Worm (Caenorhabditis elegans) whole organism, L4 larva: ENCODE measurements around the gene rab-6.2.

Experiments
- F10B5.3 ChIP-seq: sonication (generic microtip); optimal IDR thresholded peaks from 2 replicates; lab custom pipeline; 2016; ENCODE audit warnings: mild to moderate bottlenecking, missing genetic modification characterization, missing compliant biosample characterization
- F26F4.8 ChIP-seq: fragments of 200-800 bp; sonication (Bioruptor generic); conservative IDR thresholded peaks from 2 replicates; pipeline ENCODE4 v1.3.6; 2022; ENCODE audit warnings: missing genetic modification characterization, missing compliant biosample characterization
- F37D6.2 ChIP-seq: sonication (generic microtip); optimal IDR thresholded peaks from 2 replicates; lab custom pipeline; 2016; ENCODE audit warnings: mild to moderate bottlenecking, missing genetic modification characterization, missing compliant biosample characterization
- T26A8.4 ChIP-seq: fragments of 200-800 bp; sonication (Bioruptor generic); IDR thresholded peaks from 2 replicates; pipeline ENCODE4 v1.3.6; 2022; ENCODE audit warnings: missing genetic modification characterization, missing compliant biosample characterization
- aha-1 ChIP-seq: fragments of 150-350 bp; peaks from one replicate; lab custom pipeline; 2014; ENCODE audit warnings: missing biosample characterization, missing genetic modification characterization
- arid-1 ChIP-seq: fragments of 200-800 bp; sonication (Bioruptor generic); conservative IDR thresholded peaks from 2 replicates; pipeline ENCODE4 v1.3.6; 2022; ENCODE audit warnings: missing genetic modification reagents, missing genetic modification characterization, missing compliant biosample characterization
- ceh-28 ChIP-seq: fragments of 150-350 bp; optimal IDR thresholded peaks from 2 replicates; lab custom pipeline; 2014; ENCODE audit warnings: missing biosample characterization, missing genetic modification reagents, missing genetic modification characterization
- ceh-62 ChIP-seq: sonication (generic microtip); optimal IDR thresholded peaks from 2 replicates; lab custom pipeline; 2017; ENCODE audit warnings: missing biosample characterization, missing genetic modification characterization
- cey-2 ChIP-seq: sonication (generic microtip); optimal IDR thresholded peaks from 3 replicates; lab custom pipeline; 2017; ENCODE audit warnings: missing genetic modification characterization, mild to moderate bottlenecking, missing compliant biosample characterization, antibody characterized with exemption, borderline replicate concordance; ENCODE audit not compliant: insufficient read depth
- daf-16 ChIP-seq, 3 experiments: sonication (generic microtip); optimal IDR thresholded peaks; 2 replicates each; lab custom pipeline; 2016 to 2017; ENCODE audit warnings: missing genetic modification characterization in 3 of 3, missing genetic modification reagents in 3 of 3, mild to moderate bottlenecking in 2 of 3, missing compliant biosample characterization in 2 of 3, missing biosample characterization in 1 of 3, moderate library complexity in 1 of 3
- dpl-1 ChIP-seq: fragments of 150-350 bp; optimal IDR thresholded peaks from 2 replicates; lab custom pipeline; 2014; ENCODE audit warnings: missing biosample characterization, missing genetic modification reagents, missing genetic modification characterization
- dve-1 ChIP-seq: sonication (generic microtip); optimal IDR thresholded peaks from 2 replicates; lab custom pipeline; 2017; ENCODE audit warnings: antibody characterized with exemption, mild to moderate bottlenecking, missing genetic modification characterization, missing compliant biosample characterization; ENCODE audit not compliant: insufficient read depth
- egl-43 ChIP-seq: fragments of 200-800 bp; sonication (Bioruptor generic); IDR thresholded peaks from 2 replicates; pipeline ENCODE4 v1.3.6; 2022; ENCODE audit warnings: missing genetic modification reagents, missing genetic modification characterization, missing compliant biosample characterization
- hlh-11 ChIP-seq: fragments of 200-800 bp; sonication (Bioruptor generic); optimal IDR thresholded peaks from 2 replicates; lab custom pipeline; 2018; ENCODE audit warnings: mild to moderate bottlenecking, missing genetic modification characterization, missing compliant biosample characterization
- hlh-30 ChIP-seq: sonication (generic microtip); optimal IDR thresholded peaks from 2 replicates; lab custom pipeline; 2017; ENCODE audit warnings: antibody characterized with exemption, mild to moderate bottlenecking, missing genetic modification characterization, missing compliant biosample characterization; ENCODE audit not compliant: insufficient read depth
- lsy-2 ChIP-seq, 2 experiments: fragments of 150-350 bp in 1 of 2; sonication (generic microtip) in 1 of 2; optimal IDR thresholded peaks; 2 replicates each; lab custom pipeline; 2014 to 2017; ENCODE audit warnings: missing biosample characterization in 2 of 2, missing genetic modification characterization in 2 of 2
- mdl-1 ChIP-seq, 2 experiments: fragments of 150-350 bp in 1 of 2; sonication (generic microtip) in 1 of 2; optimal IDR thresholded peaks; 2 replicates each; lab custom pipeline; 2014 to 2017; ENCODE audit warnings: missing biosample characterization in 2 of 2, missing genetic modification characterization in 2 of 2
- mes-2 ChIP-seq: sonication (generic microtip); optimal IDR thresholded peaks from 2 replicates; lab custom pipeline; 2016; ENCODE audit warnings: missing genotype, mild to moderate bottlenecking, missing genetic modification characterization, missing compliant biosample characterization; ENCODE audit not compliant: poor library complexity, severe bottlenecking
- mxl-2 ChIP-seq: fragments of 200-800 bp; sonication (Bioruptor generic); conservative IDR thresholded peaks from 2 replicates; pipeline ENCODE4 v1.3.6; 2022; ENCODE audit warnings: missing genetic modification reagents, missing genetic modification characterization, missing compliant biosample characterization
- mxl-3 ChIP-seq: fragments of 200-800 bp; sonication (Bioruptor generic); optimal IDR thresholded peaks from 2 replicates; lab custom pipeline; 2018; ENCODE audit warnings: mild to moderate bottlenecking, missing genetic modification characterization, missing compliant biosample characterization
- nhr-102 ChIP-seq: sonication (generic microtip); optimal IDR thresholded peaks from 2 replicates; lab custom pipeline; 2016; ENCODE audit warnings: mild to moderate bottlenecking, missing genetic modification characterization, moderate library complexity, missing compliant biosample characterization
- nhr-25 ChIP-seq: sonication (generic microtip); optimal IDR thresholded peaks from 2 replicates; lab custom pipeline; 2017; ENCODE audit warnings: missing genetic modification characterization, mild to moderate bottlenecking, missing compliant biosample characterization, antibody characterized with exemption, moderate library complexity, borderline replicate concordance; ENCODE audit not compliant: insufficient read depth
- nhr-28 ChIP-seq: fragments of 150-350 bp; optimal IDR thresholded peaks from 2 replicates; lab custom pipeline; 2014; ENCODE audit warnings: missing biosample characterization, missing genetic modification characterization
- pha-4 ChIP-seq, 2 experiments: fragments of 150-350 bp in 1 of 2; fragments of 200-800 bp in 1 of 2; sonication (Bioruptor generic) in 1 of 2; IDR thresholded peaks in 1 of 2; optimal IDR thresholded peaks in 1 of 2; 2 replicates each; pipeline versions ENCODE4 v1.3.6 to Lab custom; 2014 to 2022; ENCODE audit warnings: missing genetic modification characterization in 2 of 2, missing genetic modification reagents in 2 of 2, missing biosample characterization in 1 of 2, missing compliant biosample characterization in 1 of 2
- pqm-1 ChIP-seq: sonication (generic microtip); optimal IDR thresholded peaks from 2 replicates; lab custom pipeline; 2017; ENCODE audit warnings: missing biosample characterization, missing genetic modification characterization
- saeg-2 ChIP-seq: fragments of 200-800 bp; sonication (Bioruptor generic); IDR thresholded peaks from 2 replicates; pipeline ENCODE4 v1.3.6; 2022; ENCODE audit warnings: missing genetic modification reagents, missing genetic modification characterization, missing compliant biosample characterization
- snpc-1.2 ChIP-seq: fragments of 200-800 bp; sonication (Bioruptor generic); IDR thresholded peaks from 2 replicates; pipeline ENCODE4 v1.3.6; 2022; ENCODE audit warnings: missing genetic modification reagents, missing genetic modification characterization, missing compliant biosample characterization
- unc-62 ChIP-seq, 3 experiments: fragments of 150-350 bp in 1 of 3; sonication (generic microtip); optimal IDR thresholded peaks in 2 of 3; peaks in 1 of 3; 1 replicate in 1 of 3; 2 replicates in 2 of 3; lab custom pipeline; 2014 to 2017; ENCODE audit warnings: missing biosample characterization in 3 of 3, missing genetic modification characterization in 3 of 3, missing genetic modification reagents in 3 of 3, missing genotype in 1 of 3
- ztf-11 ChIP-seq: fragments of 150-350 bp; optimal IDR thresholded peaks from 2 replicates; lab custom pipeline; 2014; ENCODE audit warnings: missing biosample characterization, missing genetic modification characterization

The rab-6.2 gene

DNA sequence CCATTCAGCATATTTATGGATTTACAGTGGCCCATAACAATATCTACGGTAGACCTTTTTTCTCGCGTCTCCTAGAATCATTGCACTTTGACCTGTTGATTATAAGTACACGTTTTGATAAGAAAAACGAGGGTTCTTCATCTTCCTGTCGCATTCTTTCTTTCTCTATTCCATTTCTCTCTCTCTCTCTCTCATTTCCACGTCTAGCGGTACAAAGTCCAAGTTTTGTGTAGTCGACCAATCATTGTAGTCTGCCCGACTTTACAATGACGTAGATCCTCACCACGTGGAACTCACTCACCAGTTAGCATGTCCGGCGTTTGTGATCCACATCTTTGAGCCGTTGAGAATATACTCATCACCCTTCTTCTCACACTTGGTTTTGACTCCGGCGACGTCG is 6.1 kb upstream of the rab-6.2 start (continued):
- no peak for TF ChIP-seq saeg-2 (GFP tag; lab: Robert Waterston, UW)
- TF ChIP-seq pha-4 (GFP tag; IDR thresholded peaks at IDR 0.05; lab: Robert Waterston, UW), result peak; percentile 4; the same call in 1 of the 2 replicates
- no peak for TF ChIP-seq pha-4 (tag; optimal IDR thresholded peaks at IDR 0.05; lab: Kevin White, UChicago)
- no peak for TF ChIP-seq F37D6.2 (tag; lab: Kevin White, UChicago)
- TF ChIP-seq hlh-11 (tag; lab: Kevin White, UChicago), result peak; percentile 63
- TF ChIP-seq hlh-30 (tag; lab: Kevin White, UChicago), result peak; percentile 63
- TF ChIP-seq mes-2 (tag; lab: Kevin White, UChicago), result peak; percentile 0

DNA sequence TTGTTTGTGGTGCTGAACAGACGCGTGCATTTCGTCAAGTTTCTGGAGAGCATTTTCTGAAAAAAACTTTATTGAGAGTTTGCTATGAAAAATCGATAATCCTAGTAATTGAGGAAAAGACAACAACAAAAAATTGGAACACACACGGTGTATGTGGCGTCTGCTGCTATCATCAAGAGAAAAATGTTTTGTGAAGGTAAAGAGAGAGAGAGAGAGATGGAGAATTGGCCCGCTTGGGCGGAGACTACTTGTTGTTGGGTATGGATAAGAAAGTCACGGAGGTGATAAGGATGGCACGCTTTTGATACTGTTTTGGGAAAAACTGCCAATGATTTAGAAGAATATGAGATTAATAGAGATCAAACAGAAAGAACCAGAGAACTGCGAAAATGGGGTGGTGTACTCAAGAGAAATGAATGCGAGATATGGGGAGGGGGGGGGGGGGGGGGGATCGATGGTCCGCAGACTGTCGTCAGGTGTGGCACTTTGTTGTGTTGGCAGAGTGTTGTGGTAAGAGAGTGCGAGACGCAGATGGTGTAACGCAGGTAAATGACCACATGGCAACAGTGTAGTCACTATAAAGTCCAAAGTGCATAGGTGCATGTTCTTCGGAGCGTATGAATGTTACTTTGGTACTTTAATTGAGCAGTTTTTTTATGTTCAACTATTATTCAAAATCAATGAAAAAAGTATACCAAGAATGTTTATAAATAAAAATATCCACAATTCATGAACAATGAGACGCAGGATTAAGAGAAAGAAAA is 5.0 kb upstream of the rab-6.2 start, which contains the start of gene acdh-7:
Gene acdh-7, minus strand, starts transcription at position 56 of the 764 bp plus-strand sequence.
- TF ChIP-seq mxl-2 (GFP tag; lab: Robert Waterston, UW), result no peak
- TF ChIP-seq dve-1 (tag; lab: Kevin White, UChicago), result peak; percentile 66
- peak; percentile 73 for TF ChIP-seq nhr-28 (tag; lab: Kevin White, UChicago)
- TF ChIP-seq nhr-25 (tag; lab: Kevin White, UChicago), result no peak
- TF ChIP-seq ztf-11 (tag; lab: Kevin White, UChicago), result no peak
- TF ChIP-seq daf-16 (GFP tag; optimal IDR thresholded peaks at IDR 0.05; lab: Kevin White, UChicago), result peak in 1 of 2 experiments; percentile 21
- peak; percentile 87 for TF ChIP-seq daf-16 (tag; optimal IDR thresholded peaks at IDR 0.05; lab: Kevin White, UChicago)
- TF ChIP-seq hlh-11 (tag; lab: Kevin White, UChicago), result peak; percentile 69
- no peak for TF ChIP-seq dpl-1 (GFP tag; lab: Kevin White, UChicago)
- no peak for TF ChIP-seq lsy-2 (tag; optimal IDR thresholded peaks at IDR 0.05; lab: Kevin White, UChicago)
- no peak for TF ChIP-seq egl-43
- TF ChIP-seq mdl-1 (tag; optimal IDR thresholded peaks at IDR 0.05; lab: Kevin White, UChicago), result peak in 1 of 2 experiments; percentile 62
- peak; percentile 57 for TF ChIP-seq mxl-3 (GFP tag; lab: Kevin White, UChicago)
- TF ChIP-seq pqm-1 (tag; lab: Kevin White, UChicago), result peak; percentile 29
- TF ChIP-seq mes-2 (tag; lab: Kevin White, UChicago), result peak; percentile 37
- no peak for TF ChIP-seq T26A8.4 (GFP tag; lab: Robert Waterston, UW)
- peak; percentile 44 for TF ChIP-seq ceh-28
- no peak for TF ChIP-seq nhr-102
- no peak for TF ChIP-seq F26F4.8
- TF ChIP-seq F10B5.3, result no peak
- TF ChIP-seq snpc-1.2 (GFP tag; lab: Robert Waterston, UW), result no peak

- TF ChIP-seq aha-1 (tag; lab: Kevin White, UChicago) (peak; percentile 6), mxl-2 (GFP tag; lab: Robert Waterston, UW) (no peak), unc-62 (GFP tag; optimal IDR thresholded peaks at IDR 0.05 in 1 of 2; lab: Kevin White, UChicago) (peak in 1 of 2 experiments; percentile 97), unc-62 (tag; optimal IDR thresholded peaks at IDR 0.05; lab: Kevin White, UChicago) (no peak), ceh-62 (tag; lab: Kevin White, UChicago) (no peak)
These were observed 5.1 kb downstream of the rab-6.2 start for ce11 chrX:17227376-17227775.

- no peak for TF ChIP-seq arid-1 (GFP tag; lab: Robert Waterston, UW)
- TF ChIP-seq cey-2, result no peak
- TF ChIP-seq aha-1 (tag; lab: Kevin White, UChicago), result peak; percentile 0
These were observed 7.8 kb downstream of the rab-6.2 start, which contains the start of gene T25G12.6 for ce11 chrX:17230108-17230507. T25G12.6 (minus strand) TSS chrX:17230208.
